Fruit fly (Drosophila melanogaster): Measurements from ENCODE around the gene CG4238.

CG4238 gene

dm6 chr2L:1980708-1981339, 28.8 kb upstream of the CG4238 start, which contains the start of the genes CG15356 and CG15362 (continued):
- peak; percentile 88 for TF ChIP-seq CG3995 (GFP tag; optimal IDR thresholded peaks at IDR 0.05)
- TF ChIP-seq ems (GFP tag; optimal IDR thresholded peaks at IDR 0.05): peak; percentile 6
- TF ChIP-seq CG31365 (tag; optimal IDR thresholded peaks at IDR 0.05): no peak
- TF ChIP-seq maf-S (GFP tag; optimal IDR thresholded peaks at IDR 0.05): no peak
- TF ChIP-seq CG9932 (GFP tag; IDR thresholded peaks at IDR 0.05): peak; percentile 82
- peak; percentile 58 for TF ChIP-seq CG32532 (GFP tag; IDR thresholded peaks at IDR 0.05)
- TF ChIP-seq nmo (GFP tag; optimal IDR thresholded peaks at IDR 0.05): peak; percentile 64
- peak; percentile 16 for TF ChIP-seq az2 (GFP tag; optimal IDR thresholded peaks at IDR 0.05)
- peak; percentile 42 for TF ChIP-seq Xbp1 (GFP tag; optimal IDR thresholded peaks at IDR 0.05)
- TF ChIP-seq Ets65A (GFP tag): peak; percentile 89
- TF ChIP-seq CG34422 (GFP tag; IDR thresholded peaks at IDR 0.05): 0 out of 3 replicates have a peak, but pooled peaks have one; percentile 32
- TF ChIP-seq CG10543 (GFP tag; optimal IDR thresholded peaks at IDR 0.05): peak; percentile 1
- peak; percentile 48 for TF ChIP-seq trem (tag; optimal IDR thresholded peaks at IDR 0.05)
- no peak for TF ChIP-seq p53 (GFP tag; optimal IDR thresholded peaks at IDR 0.05)
- TF ChIP-seq CG2875 (GFP tag; optimal IDR thresholded peaks at IDR 0.05): peak; percentile 4
- peak; percentile 99 for TF ChIP-seq chinmo (GFP tag; IDR thresholded peaks at IDR 0.05; ENCODE audit: partially characterized antibody)

dm6 chr2L:1981726-1982367, 27.8 kb upstream of the CG4238 start, which contains the start of gene CG7289:
Gene CG7289, plus strand, starts transcription at chr2L:1982217.
- no peak for TF ChIP-seq emc (GFP tag; optimal IDR thresholded peaks at IDR 0.05)
- TF ChIP-seq caup (GFP tag; optimal IDR thresholded peaks at IDR 0.05; ENCODE audit: severe bottlenecking): no peak
- TF ChIP-seq B-H2 (GFP tag; optimal IDR thresholded peaks at IDR 0.05): peak; percentile 13
- no peak for TF ChIP-seq CG8290 (GFP tag; optimal IDR thresholded peaks at IDR 0.05)
- TF ChIP-seq CG8290 (tag; optimal IDR thresholded peaks at IDR 0.05): peak in 1 of 2 experiments; percentile 35
- no peak for TF ChIP-seq Jarid2 (GFP tag; optimal IDR thresholded peaks at IDR 0.05)
- no peak for TF ChIP-seq prd (optimal IDR thresholded peaks at IDR 0.05)
- TF ChIP-seq prd (GFP tag; IDR thresholded peaks at IDR 0.05): no peak
- TF ChIP-seq CG10979 (tag; optimal IDR thresholded peaks at IDR 0.05): peak; percentile 9
- TF ChIP-seq Med (GFP tag): peak; percentile 42
- TF ChIP-seq Blimp-1 (GFP tag; optimal IDR thresholded peaks at IDR 0.05): no peak
- peak; percentile 15 for TF ChIP-seq CoRest (tag; optimal IDR thresholded peaks at IDR 0.05)
- peak; percentile 19; the same call in 1 of the 2 replicates for TF ChIP-seq inv (GFP tag; IDR thresholded peaks at IDR 0.05; ENCODE audit: partially characterized antibody)
- peak; percentile 60 for TF ChIP-seq unc-4 (GFP tag; IDR thresholded peaks at IDR 0.05; ENCODE audit: partially characterized antibody)
- TF ChIP-seq fd102C (GFP tag; optimal IDR thresholded peaks at IDR 0.05): no peak
- no peak for TF ChIP-seq Six4 (GFP tag; optimal IDR thresholded peaks at IDR 0.05)
- no peak for TF ChIP-seq slp2 (GFP tag; optimal IDR thresholded peaks at IDR 0.05)
- peak; percentile 22; the same call in 1 of the 2 replicates for TF ChIP-seq CG32532 (GFP tag; IDR thresholded peaks at IDR 0.05)
- TF ChIP-seq gfzf (GFP tag; optimal IDR thresholded peaks at IDR 0.05): peak; percentile 12
- peak; percentile 99 for TF ChIP-seq D19B (GFP tag; optimal IDR thresholded peaks at IDR 0.05)
- peak; percentile 30; the same call in 1 of the 2 replicates for TF ChIP-seq CG14441 (GFP tag; IDR thresholded peaks at IDR 0.05)
- no peak for TF ChIP-seq chn (GFP tag; optimal IDR thresholded peaks at IDR 0.05)
- TF ChIP-seq CG7786 (GFP tag; optimal IDR thresholded peaks at IDR 0.05): peak; percentile 20
- TF ChIP-seq Bgb (GFP tag; IDR thresholded peaks at IDR 0.05; ENCODE audit: partially characterized antibody): peak; percentile 55
- TF ChIP-seq CG6791 (GFP tag; IDR thresholded peaks at IDR 0.05; ENCODE audit: partially characterized antibody): peak; percentile 81
- peak; percentile 55 for TF ChIP-seq pzg (GFP tag; optimal IDR thresholded peaks at IDR 0.05)
- peak; percentile 57; the same call in 2 of the 3 replicates for TF ChIP-seq HLH4C (GFP tag; IDR thresholded peaks at IDR 0.05; ENCODE audit: partially characterized antibody)
- TF ChIP-seq CG2116 (GFP tag; optimal IDR thresholded peaks at IDR 0.05): peak; percentile 46
- TF ChIP-seq ara (GFP tag; IDR thresholded peaks at IDR 0.05): 0 out of 2 replicates have a peak, but pooled peaks have one; percentile 24
- peak; percentile 4 for TF ChIP-seq trem (tag; optimal IDR thresholded peaks at IDR 0.05)
- TF ChIP-seq ems (GFP tag; optimal IDR thresholded peaks at IDR 0.05): no peak
- no peak for TF ChIP-seq CG10543 (GFP tag; optimal IDR thresholded peaks at IDR 0.05)
- peak; percentile 52; the same call in 1 of the 3 replicates for TF ChIP-seq CG7963 (GFP tag; IDR thresholded peaks at IDR 0.05; ENCODE audit: partially characterized antibody)
- TF ChIP-seq CG30403 (GFP tag; optimal IDR thresholded peaks at IDR 0.05): peak; percentile 6
